Fruit fly (Drosophila melanogaster) whole organism, embryonic: ENCODE measurements around the gene CG7579.

Source experiments
- Abd-B ChIP-seq: fragments of 200-800 bp; sonication (Bioruptor generic); optimal IDR thresholded peaks from 2 replicates; lab custom pipeline; 2018; ENCODE audit warnings: missing biosample characterization, mild to moderate bottlenecking, missing genetic modification characterization, moderate library complexity
- CG1024 ChIP-seq: fragments of 200-800 bp; sonication (Bioruptor generic); IDR thresholded peaks from 2 replicates; pipeline ENCODE4 v1.3.6; 2022; ENCODE audit warnings: missing biosample characterization, missing genetic modification characterization
- CG10565 ChIP-seq: fragments of 200-800 bp; sonication (Bioruptor generic); optimal IDR thresholded peaks from 3 replicates; lab custom pipeline; 2016; ENCODE audit warnings: missing biosample characterization, mild to moderate bottlenecking, missing genetic modification characterization
- CG10979 ChIP-seq: fragments of 200-800 bp; sonication (Bioruptor generic); optimal IDR thresholded peaks from 2 replicates; lab custom pipeline; 2018; ENCODE audit warnings: missing biosample characterization, mild to moderate bottlenecking, missing genetic modification characterization, moderate library complexity
- CG12155 ChIP-seq: fragments of 200-800 bp; sonication (Bioruptor generic); optimal IDR thresholded peaks from 3 replicates; lab custom pipeline; 2016; ENCODE audit warnings: missing biosample characterization, missing genetic modification characterization
- CG12659 ChIP-seq: fragments of 200-800 bp; sonication (Bioruptor generic); optimal IDR thresholded peaks from 3 replicates; lab custom pipeline; 2017; ENCODE audit warnings: mild to moderate bottlenecking, missing biosample characterization, missing genetic modification reagents, missing genetic modification characterization
- CG12769 ChIP-seq: fragments of 200-800 bp; sonication (Bioruptor generic); optimal IDR thresholded peaks from 2 replicates; lab custom pipeline; 2019; ENCODE audit warnings: missing biosample characterization, mild to moderate bottlenecking, missing genetic modification characterization, moderate library complexity
- CG15073 ChIP-seq: fragments of 200-800 bp; sonication (Bioruptor generic); optimal IDR thresholded peaks from 2 replicates; lab custom pipeline; 2016; ENCODE audit warnings: missing biosample characterization, missing genetic modification characterization
- CG15269 ChIP-seq: fragments of 200-800 bp; sonication (Bioruptor generic); optimal IDR thresholded peaks from 2 replicates; lab custom pipeline; 2018; ENCODE audit warnings: missing biosample characterization, mild to moderate bottlenecking, missing genetic modification characterization, moderate library complexity
- CG17359 ChIP-seq: fragments of 200-800 bp; sonication (Bioruptor generic); optimal IDR thresholded peaks from 3 replicates; lab custom pipeline; 2018; ENCODE audit warnings: missing biosample characterization, mild to moderate bottlenecking, missing genetic modification characterization, moderate library complexity
- CG17829 ChIP-seq: fragments of 200-800 bp; optimal IDR thresholded peaks from 2 replicates; lab custom pipeline; 2019; ENCODE audit warnings: missing biosample characterization, mild to moderate bottlenecking, missing genetic modification characterization, moderate library complexity
- CG17912 ChIP-seq: fragments of 200-800 bp; sonication (Bioruptor generic); optimal IDR thresholded peaks from 2 replicates; lab custom pipeline; 2018; ENCODE audit warnings: missing biosample characterization, mild to moderate bottlenecking, missing genetic modification characterization
- CG1792 ChIP-seq: fragments of 200-800 bp; sonication (Bioruptor generic); optimal IDR thresholded peaks from 2 replicates; lab custom pipeline; 2016; ENCODE audit warnings: missing biosample characterization, missing genetic modification characterization
- CG18262 ChIP-seq: fragments of 200-800 bp; optimal IDR thresholded peaks from 3 replicates; lab custom pipeline; 2019; ENCODE audit warnings: missing biosample characterization, mild to moderate bottlenecking, missing genetic modification characterization, moderate library complexity
- CG18764 ChIP-seq: fragments of 200-800 bp; sonication (Bioruptor generic); optimal IDR thresholded peaks from 3 replicates; lab custom pipeline; 2016; ENCODE audit warnings: missing biosample characterization, missing genetic modification characterization
- CG30431 ChIP-seq: fragments of 200-800 bp; sonication (Bioruptor generic); optimal IDR thresholded peaks from 2 replicates; lab custom pipeline; 2017; ENCODE audit warnings: missing biosample characterization, missing genetic modification characterization
- CG32772 ChIP-seq: fragments of 200-800 bp; sonication (Bioruptor generic); IDR thresholded peaks from 2 replicates; pipeline ENCODE4 v1.3.6; 2022; ENCODE audit warnings: missing biosample characterization, missing genetic modification characterization
- CG33213 ChIP-seq: fragments of 200-800 bp; sonication (Bioruptor generic); optimal IDR thresholded peaks from 3 replicates; lab custom pipeline; 2016; ENCODE audit warnings: missing biosample characterization, missing genetic modification characterization
- CG3407 ChIP-seq: fragments of 200-800 bp; sonication (Bioruptor generic); optimal IDR thresholded peaks from 2 replicates; lab custom pipeline; 2018; ENCODE audit warnings: missing biosample characterization, mild to moderate bottlenecking, missing genetic modification characterization
- CG34422 ChIP-seq: fragments of 200-800 bp; sonication (Bioruptor generic); IDR thresholded peaks from 3 replicates; pipeline ENCODE4 v1.3.6; 2022; ENCODE audit warnings: missing biosample characterization, missing genetic modification characterization
- CG5953 ChIP-seq: fragments of 200-800 bp; sonication (Bioruptor generic); IDR thresholded peaks from 2 replicates; pipeline ENCODE4 v1.3.6; 2022; ENCODE audit warnings: missing biosample characterization, missing genetic modification characterization
- CG6683 ChIP-seq: fragments of 200-800 bp; sonication (Bioruptor generic); optimal IDR thresholded peaks from 2 replicates; lab custom pipeline; 2017; ENCODE audit warnings: missing biosample characterization, mild to moderate bottlenecking, missing genetic modification characterization, missing genetic modification reagents
- CG9876 ChIP-seq: fragments of 200-800 bp; sonication (Bioruptor generic); optimal IDR thresholded peaks from 2 replicates; lab custom pipeline; 2016; ENCODE audit warnings: missing biosample characterization, missing genetic modification characterization
- Dbx ChIP-seq: fragments of 200-800 bp; sonication (Bioruptor generic); IDR thresholded peaks from 3 replicates; pipeline ENCODE4 v1.3.6; 2022; ENCODE audit warnings: missing biosample characterization, missing genetic modification characterization
- Doc3 ChIP-seq: fragments of 200-800 bp; sonication (Bioruptor generic); IDR thresholded peaks from 3 replicates; pipeline ENCODE4 v1.3.6; 2022; ENCODE audit warnings: missing biosample characterization, missing genetic modification characterization; ENCODE audit not compliant: partially characterized antibody
- MBD-R2 ChIP-seq: fragments of 200-800 bp; sonication (Bioruptor generic); IDR thresholded peaks from 2 replicates; pipeline ENCODE4 v1.3.6; 2022; ENCODE audit warnings: missing biosample characterization, missing genetic modification characterization
- Max ChIP-seq: fragments of 200-800 bp; sonication (Bioruptor generic); optimal IDR thresholded peaks from 2 replicates; lab custom pipeline; 2016; ENCODE audit warnings: missing biosample characterization, mild to moderate bottlenecking, missing genetic modification characterization
- NC2α ChIP-seq: fragments of 200-800 bp; sonication (Bioruptor generic); optimal IDR thresholded peaks from 2 replicates; lab custom pipeline; 2016; ENCODE audit warnings: missing biosample characterization, missing genetic modification characterization
- Nf-YA ChIP-seq: fragments of 200-800 bp; sonication (Bioruptor generic); IDR thresholded peaks from 2 replicates; pipeline ENCODE4 v1.3.6; 2022; ENCODE audit warnings: missing biosample characterization, missing genetic modification characterization
- Opbp ChIP-seq: fragments of 200-800 bp; sonication (Bioruptor generic); IDR thresholded peaks from 3 replicates; pipeline ENCODE4 v1.3.6; 2022; ENCODE audit warnings: missing biosample characterization, missing genetic modification characterization; ENCODE audit not compliant: partially characterized antibody
- Scr ChIP-seq: fragments of 200-800 bp; sonication (Bioruptor generic); IDR thresholded peaks from 2 replicates; pipeline ENCODE4 v1.3.6; 2022; ENCODE audit warnings: missing biosample characterization, missing genetic modification characterization; ENCODE audit not compliant: partially characterized antibody
- Sin3A ChIP-seq: fragments of >200 bp; optimal IDR thresholded peaks from 2 replicates; lab custom pipeline; 2018
- Ssrp ChIP-seq: fragments of 200-800 bp; sonication (Bioruptor generic); optimal IDR thresholded peaks from 2 replicates; lab custom pipeline; 2018; ENCODE audit warnings: missing biosample characterization, mild to moderate bottlenecking, missing genetic modification characterization, moderate library complexity
- Vsx1 ChIP-seq: fragments of 200-800 bp; sonication (Bioruptor generic); optimal IDR thresholded peaks from 2 replicates; lab custom pipeline; 2017; ENCODE audit warnings: missing biosample characterization, mild to moderate bottlenecking, missing genetic modification characterization, missing genetic modification reagents
- cad ChIP-seq: fragments of >200 bp; optimal IDR thresholded peaks from 2 replicates; lab custom pipeline; 2017; ENCODE audit warnings: missing biosample characterization, missing genetic modification characterization
- chif ChIP-seq, 2 experiments: fragments of 200-800 bp; sonication (Bioruptor generic); optimal IDR thresholded peaks; 3 replicates each; lab custom pipeline; 2016; ENCODE audit warnings: missing biosample characterization in 2 of 2, missing genetic modification characterization in 2 of 2
- crc ChIP-seq: fragments of 200-800 bp; sonication (Bioruptor generic); optimal IDR thresholded peaks from 2 replicates; lab custom pipeline; 2016; ENCODE audit warnings: missing biosample characterization, missing genetic modification characterization
- croc ChIP-seq: fragments of 200-800 bp; sonication (Bioruptor generic); conservative IDR thresholded peaks from 3 replicates; pipeline ENCODE4 v1.3.6; 2022; ENCODE audit warnings: missing biosample characterization, missing genetic modification characterization
- da ChIP-seq: fragments of 200-800 bp; sonication (Bioruptor generic); optimal IDR thresholded peaks from 2 replicates; lab custom pipeline; 2016; ENCODE audit warnings: missing biosample characterization, missing genetic modification characterization
- fd96Cb ChIP-seq: fragments of 200-800 bp; sonication (Bioruptor generic); optimal IDR thresholded peaks from 2 replicates; lab custom pipeline; 2018; ENCODE audit warnings: missing biosample characterization, mild to moderate bottlenecking, missing genetic modification characterization, moderate library complexity
- gro ChIP-seq: fragments of 200-800 bp; sonication (Bioruptor generic); optimal IDR thresholded peaks from 2 replicates; lab custom pipeline; 2016; ENCODE audit warnings: missing biosample characterization, missing genetic modification characterization
- h ChIP-seq: fragments of >200 bp; optimal IDR thresholded peaks from 2 replicates; lab custom pipeline; 2017
- klu ChIP-seq: fragments of 200-800 bp; sonication (Bioruptor generic); IDR thresholded peaks from 2 replicates; pipeline ENCODE4 v1.3.6; 2022; ENCODE audit warnings: missing biosample characterization, missing genetic modification characterization
- peb ChIP-seq: fragments of 200-800 bp; sonication (Bioruptor generic); IDR thresholded peaks from 2 replicates; pipeline ENCODE4 v1.3.6; 2022; ENCODE audit warnings: missing biosample characterization, missing genetic modification characterization
- phol ChIP-seq: fragments of 200-800 bp; sonication (Bioruptor generic); optimal IDR thresholded peaks from 3 replicates; lab custom pipeline; 2018; ENCODE audit warnings: missing biosample characterization, mild to moderate bottlenecking, missing genetic modification characterization, moderate library complexity
- pum ChIP-seq: fragments of 200-800 bp; sonication (Bioruptor generic); optimal IDR thresholded peaks from 2 replicates; lab custom pipeline; 2016; ENCODE audit warnings: missing biosample characterization, missing genetic modification characterization
- pzg ChIP-seq: fragments of 200-800 bp; sonication (Bioruptor generic); optimal IDR thresholded peaks from 3 replicates; lab custom pipeline; 2018; ENCODE audit warnings: missing biosample characterization, mild to moderate bottlenecking, missing genetic modification characterization, moderate library complexity
- sima ChIP-seq: fragments of 200-800 bp; sonication (Bioruptor generic); optimal IDR thresholded peaks from 2 replicates; lab custom pipeline; 2016; ENCODE audit warnings: missing biosample characterization, missing genetic modification characterization
- slou ChIP-seq: fragments of 200-800 bp; sonication (Bioruptor generic); optimal IDR thresholded peaks from 3 replicates; lab custom pipeline; 2016; ENCODE audit warnings: missing biosample characterization, missing genetic modification characterization
- slp2 ChIP-seq: fragments of 200-800 bp; sonication (Bioruptor generic); optimal IDR thresholded peaks from 2 replicates; lab custom pipeline; 2016; ENCODE audit warnings: missing biosample characterization, missing genetic modification characterization
- trh ChIP-seq: fragments of 200-800 bp; sonication (Bioruptor generic); optimal IDR thresholded peaks from 2 replicates; lab custom pipeline; 2016; ENCODE audit warnings: missing biosample characterization, missing genetic modification characterization

Gene CG7579

dm6 chr3L:15704250-15704985, 21.2 kb upstream of the CG7579 start (continued):
- peak; percentile 11 for TF ChIP-seq CG30431 (GFP tag; lab: Kevin White, UChicago)
- TF ChIP-seq h (lab: Kevin White, UChicago), result no peak
- no peak for TF ChIP-seq slp2
- TF ChIP-seq chif (GFP tag; optimal IDR thresholded peaks at IDR 0.05; lab: Kevin White, UChicago), result peak; percentile 14 to 31
- no peak for TF ChIP-seq CG1792 (GFP tag; lab: Kevin White, UChicago)
- TF ChIP-seq trh (GFP tag; lab: Kevin White, UChicago), result peak; percentile 8
- no peak for TF ChIP-seq da
- no peak for TF ChIP-seq crc
- TF ChIP-seq klu, result 0 out of 2 replicates have a peak, but pooled peaks have one; percentile 32
- TF ChIP-seq croc (GFP tag; lab: Robert Waterston, UW), result peak; percentile 25; the same call in 1 of the 3 replicates
- no peak for TF ChIP-seq peb (GFP tag; lab: Robert Waterston, UW)
- no peak for TF ChIP-seq Scr
- TF ChIP-seq pum, result no peak
- TF ChIP-seq gro (GFP tag; lab: Kevin White, UChicago), result no peak
- no peak for TF ChIP-seq Dbx
- no peak for TF ChIP-seq Sin3A (lab: Kevin White, UChicago)
- peak; percentile 12 for TF ChIP-seq CG6683
- TF ChIP-seq CG33213 (GFP tag; lab: Kevin White, UChicago), result no peak
- no peak for TF ChIP-seq Doc3 (GFP tag; lab: Robert Waterston, UW)
- TF ChIP-seq Abd-B, result peak; percentile 42
- TF ChIP-seq phol, result peak; percentile 83
- TF ChIP-seq fd96Cb (tag; lab: Kevin White, UChicago), result peak; percentile 73
- TF ChIP-seq Vsx1 (GFP tag; lab: Kevin White, UChicago), result peak; percentile 88
- no peak for TF ChIP-seq Opbp
- no peak for TF ChIP-seq Nf-YA (GFP tag; lab: Robert Waterston, UW)
- TF ChIP-seq CG15269 (tag; lab: Kevin White, UChicago), result peak; percentile 60
- TF ChIP-seq CG15073, result no peak
- TF ChIP-seq Ssrp (tag; lab: Kevin White, UChicago), result peak; percentile 75
- TF ChIP-seq CG17359 (tag; lab: Kevin White, UChicago), result peak; percentile 69
- peak; percentile 34 for TF ChIP-seq Max (GFP tag; lab: Kevin White, UChicago)
- TF ChIP-seq CG32772, result peak; percentile 8; the same call in 1 of the 2 replicates
- TF ChIP-seq CG1024, result no peak
- TF ChIP-seq CG5953, result peak; percentile 35; the same call in 1 of the 2 replicates
- TF ChIP-seq CG17912 (GFP tag; lab: Kevin White, UChicago), result no peak
- TF ChIP-seq CG9876 (GFP tag; lab: Kevin White, UChicago), result no peak
- TF ChIP-seq CG18764 (GFP tag; lab: Kevin White, UChicago), result peak; percentile 15
- TF ChIP-seq CG12769 (tag; lab: Kevin White, UChicago), result no peak
- TF ChIP-seq CG12659, result peak; percentile 47
- TF ChIP-seq CG18262 (tag; lab: Kevin White, UChicago), result peak; percentile 89
- peak; percentile 85 for TF ChIP-seq CG10979
- TF ChIP-seq cad, result no peak
- TF ChIP-seq NC2α (GFP tag; lab: Kevin White, UChicago), result no peak
- no peak for TF ChIP-seq sima (GFP tag; lab: Kevin White, UChicago)
- peak; percentile 29 for TF ChIP-seq CG12155 (GFP tag; lab: Kevin White, UChicago)
- no peak for TF ChIP-seq pzg (GFP tag; lab: Kevin White, UChicago)
- no peak for TF ChIP-seq CG34422 (GFP tag; lab: Robert Waterston, UW)
- no peak for TF ChIP-seq CG10565 (GFP tag; lab: Kevin White, UChicago)
- peak; percentile 74 for TF ChIP-seq CG17829 (tag; lab: Kevin White, UChicago)
- TF ChIP-seq CG3407, result no peak
- no peak for TF ChIP-seq MBD-R2
- TF ChIP-seq slou (GFP tag; lab: Kevin White, UChicago), result no peak
